Comparison of ENCODE assay signal across 2 worm cellular contexts in genomic region chrII:10350487-10350886, ce11.
A peak's percentile ranks its signal among the peaks of the same experiment; 100 is the strongest.
TF ChIP-seq lines count a peak whose summit lies in the region.

Gene C07E3.9 (plus strand): TSS chrII:10350756.

TF ChIP-seq in whole organism, L1 larva, 84 proteins besides CTCF, POLR2A, EP300 and RAD21 (continued from another document):
- TF ChIP-seq skn-1 (tag; optimal IDR thresholded peaks at IDR 0.05; lab: Kevin White, UChicago) (peak; percentile 28), elt-3 (tag; optimal IDR thresholded peaks at IDR 0.05; lab: Kevin White, UChicago) (peak in 1 of 6 experiments; percentile 21), efl-1 (optimal IDR thresholded peaks at IDR 0.05; lab: Kevin White, UChicago) (peak; percentile 94 to 97), efl-1 (GFP tag; optimal IDR thresholded peaks at IDR 0.05 in 1 of 2; lab: Kevin White, UChicago) (peak; percentile 94 to 99), fos-1 (tag; optimal IDR thresholded peaks at IDR 0.05; lab: Kevin White, UChicago) (peak; percentile 28), egl-13 (tag; optimal IDR thresholded peaks at IDR 0.05; lab: Kevin White, UChicago) (no peak), dpl-1 (GFP tag; optimal IDR thresholded peaks at IDR 0.05; lab: Kevin White, UChicago) (peak; percentile 90 to 96 (median 93)), snu-23 (GFP tag; optimal IDR thresholded peaks at IDR 0.05; lab: Kevin White, UChicago) (peak; percentile 50), C04F5.9 (tag; optimal IDR thresholded peaks at IDR 0.05; lab: Kevin White, UChicago) (no peak), grh-1 (GFP tag; IDR thresholded peaks at IDR 0.05; lab: Robert Waterston, UW) (no peak), F16B12.6 (tag; optimal IDR thresholded peaks at IDR 0.05; lab: Kevin White, UChicago) (peak; percentile 33), nhr-71 (tag; optimal IDR thresholded peaks at IDR 0.05; lab: Kevin White, UChicago) (peak; percentile 11), unc-130 (tag; optimal IDR thresholded peaks at IDR 0.05; lab: Kevin White, UChicago) (peak; percentile 27), lin-15B (tag; optimal IDR thresholded peaks at IDR 0.05; lab: Kevin White, UChicago) (peak; percentile 41), hlh-17 (GFP tag; optimal IDR thresholded peaks at IDR 0.05; lab: Kevin White, UChicago; ENCODE audit: borderline replicate concordance) (no peak), C16A3.4 (tag; optimal IDR thresholded peaks at IDR 0.05; lab: Kevin White, UChicago) (peak; percentile 41), nhr-84 (tag; optimal IDR thresholded peaks at IDR 0.05; lab: Kevin White, UChicago) (no peak), isw-1 (GFP tag; IDR thresholded peaks at IDR 0.05; lab: Robert Waterston, UW) (0 out of 2 replicates have a peak, but pooled peaks have one; percentile 8)
TF ChIP-seq in whole organism, L1 larva: peak in this region for 20.

TF ChIP-seq in whole organism, L2 larva, 48 proteins besides CTCF, POLR2A, EP300 and RAD21 (continued from another document):
- TF ChIP-seq nhr-129 (tag; optimal IDR thresholded peaks at IDR 0.05; lab: Kevin White, UChicago): peak; percentile 50
- TF ChIP-seq skn-1 (tag; optimal IDR thresholded peaks at IDR 0.05; lab: Kevin White, UChicago): peak; percentile 9
- no peak for TF ChIP-seq ZK546.5 (tag; optimal IDR thresholded peaks at IDR 0.05; lab: Kevin White, UChicago)
- peak; percentile 8 for TF ChIP-seq R02D3.7 (tag; optimal IDR thresholded peaks at IDR 0.05; lab: Kevin White, UChicago)
- TF ChIP-seq lin-11 (tag; optimal IDR thresholded peaks at IDR 0.05; lab: Kevin White, UChicago): no peak
- TF ChIP-seq F13H6.1 (tag; optimal IDR thresholded peaks at IDR 0.05; lab: Kevin White, UChicago): no peak
- no peak for TF ChIP-seq zag-1 (tag; optimal IDR thresholded peaks at IDR 0.05; lab: Kevin White, UChicago)
- TF ChIP-seq unc-39 (tag; optimal IDR thresholded peaks at IDR 0.05; lab: Kevin White, UChicago): no peak
- TF ChIP-seq nhr-21 (tag; optimal IDR thresholded peaks at IDR 0.05; lab: Kevin White, UChicago): no peak
- no peak for TF ChIP-seq nhr-237 (tag; optimal IDR thresholded peaks at IDR 0.05; lab: Kevin White, UChicago)
